Worm (Caenorhabditis elegans): ENCODE results near the gene let-754.
A peak's percentile ranks its signal among the peaks of the same experiment; 100 is the strongest.

let-754 gene

ce11 chrIII:7978289-7978688 is 25.2 kb upstream of the let-754 start (continued):
- TF ChIP-seq F22D6.2 (tag; optimal IDR thresholded peaks at IDR 0.05) (no peak), nfyb-1 (GFP tag; IDR thresholded peaks at IDR 0.05) (no peak), snpc-3.4 (tag; optimal IDR thresholded peaks at IDR 0.05) (no peak), B0035.1 (tag; optimal IDR thresholded peaks at IDR 0.05) (no peak), ztf-26 (tag; optimal IDR thresholded peaks at IDR 0.05) (peak; percentile 13), fkh-3 (tag; optimal IDR thresholded peaks at IDR 0.05) (no peak), rpc-1 (optimal IDR thresholded peaks at IDR 0.05) (peak; percentile 60), rpc-1 (tag; optimal IDR thresholded peaks at IDR 0.05) (peak; percentile 68), ama-1 (optimal IDR thresholded peaks at IDR 0.05) (no peak), ama-1 (GFP tag; optimal IDR thresholded peaks at IDR 0.05) (no peak), nfya-1 (tag; optimal IDR thresholded peaks at IDR 0.05; ENCODE audit: borderline replicate concordance, insufficient read depth) (no peak), die-1 (tag; optimal IDR thresholded peaks at IDR 0.05) (peak; percentile 17), repo-1 (tag; optimal IDR thresholded peaks at IDR 0.05) (no peak), F55B11.4 (tag; optimal IDR thresholded peaks at IDR 0.05; ENCODE audit: borderline replicate concordance, insufficient read depth) (no peak), T26A5.8 (tag; optimal IDR thresholded peaks at IDR 0.05) (no peak), let-607 (tag; optimal IDR thresholded peaks at IDR 0.05) (no peak), ztf-22 (GFP tag; optimal IDR thresholded peaks at IDR 0.05) (no peak), rcor-1 (GFP tag; IDR thresholded peaks at IDR 0.05) (0 out of 2 replicates have a peak, but pooled peaks have one; percentile 20), athp-1 (tag; optimal IDR thresholded peaks at IDR 0.05) (no peak), Y56A3A.18 (GFP tag; IDR thresholded peaks at IDR 0.05) (no peak), mes-4 (tag; optimal IDR thresholded peaks at IDR 0.05) (no peak), attf-6 (GFP tag; IDR thresholded peaks at IDR 0.05) (no peak), efl-1 (GFP tag; optimal IDR thresholded peaks at IDR 0.05) (no peak), akir-1 (GFP tag; optimal IDR thresholded peaks at IDR 0.05) (no peak), egl-44 (GFP tag; IDR thresholded peaks at IDR 0.05) (no peak), unc-62 (GFP tag; optimal IDR thresholded peaks at IDR 0.05) (no peak), Y67H2A.10 (GFP tag; conservative IDR thresholded peaks at IDR 0.05) (no peak), lsl-1 (GFP tag; optimal IDR thresholded peaks at IDR 0.05) (peak; percentile 7), sptf-2 (GFP tag; optimal IDR thresholded peaks at IDR 0.05) (no peak), ekl-4 (GFP tag; IDR thresholded peaks at IDR 0.05) (peak; percentile 47; the same call in 1 of the 2 replicates), atf-7 (tag; optimal IDR thresholded peaks at IDR 0.05) (no peak), F10E7.11 (tag; optimal IDR thresholded peaks at IDR 0.05) (no peak), pbrm-1 (GFP tag; IDR thresholded peaks at IDR 0.05) (no peak), cebp-1 (GFP tag; IDR thresholded peaks at IDR 0.05) (no peak), cebp-1 (tag; optimal IDR thresholded peaks at IDR 0.05) (peak; percentile 9), egrh-3 (GFP tag; IDR thresholded peaks at IDR 0.05) (no peak), ceh-100 (GFP tag; IDR thresholded peaks at IDR 0.05) (no peak)

DNA sequence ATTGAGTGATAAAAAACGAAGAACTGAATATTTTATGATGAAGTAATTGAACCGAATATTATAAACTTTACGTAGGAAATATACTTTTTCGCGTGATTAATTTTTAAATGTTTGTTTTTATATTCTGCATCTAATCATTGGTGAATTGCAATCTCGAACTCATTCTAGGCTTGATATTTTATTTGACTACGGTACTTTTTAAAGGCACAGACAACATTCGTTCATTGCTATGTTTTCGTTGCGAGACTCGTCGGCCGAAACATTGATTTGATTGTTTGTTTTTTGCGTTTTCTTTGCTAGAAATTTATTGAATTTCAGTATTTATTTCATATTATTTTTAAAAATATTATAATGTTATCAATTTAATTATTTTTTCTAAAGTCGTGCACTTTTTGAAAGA is 24.7 kb upstream of the let-754 start, which contains the start of gene C06G4.4:
Gene C06G4.4, minus strand, starts transcription at position 36 of the 400 bp plus-strand sequence.
- no peak for TF ChIP-seq T26A5.8 (tag; optimal IDR thresholded peaks at IDR 0.05)
- no peak for TF ChIP-seq snpc-1.3 (tag; optimal IDR thresholded peaks at IDR 0.05; ENCODE audit: insufficient read depth)
- TF ChIP-seq F33H1.4 (GFP tag; IDR thresholded peaks at IDR 0.05), result peak; percentile 45; the same call in 1 of the 2 replicates
- peak in 1 of 3 experiments; percentile 10 for TF ChIP-seq lin-35 (GFP tag; optimal IDR thresholded peaks at IDR 0.05)
- no peak for TF ChIP-seq dox-1 (GFP tag; IDR thresholded peaks at IDR 0.05)
- peak; percentile 77 for TF ChIP-seq madf-8 (GFP tag; conservative IDR thresholded peaks at IDR 0.05)
- no peak for TF ChIP-seq lsy-27 (tag; optimal IDR thresholded peaks at IDR 0.05; ENCODE audit: borderline replicate concordance, insufficient read depth)
- no peak for TF ChIP-seq nhr-27 (tag; optimal IDR thresholded peaks at IDR 0.05)
- TF ChIP-seq xnd-1 (tag; optimal IDR thresholded peaks at IDR 0.05), result peak; percentile 29
- peak; percentile 70 for TF ChIP-seq lsl-1 (GFP tag; optimal IDR thresholded peaks at IDR 0.05)
- TF ChIP-seq F10E7.11 (tag; optimal IDR thresholded peaks at IDR 0.05), result no peak
- TF ChIP-seq nhr-179 (tag; optimal IDR thresholded peaks at IDR 0.05), result no peak
- TF ChIP-seq madf-6 (GFP tag; IDR thresholded peaks at IDR 0.05), result peak; percentile 81
- TF ChIP-seq mel-28 (tag; optimal IDR thresholded peaks at IDR 0.05; ENCODE audit: borderline replicate concordance), result no peak
- TF ChIP-seq lin-40 (tag; optimal IDR thresholded peaks at IDR 0.05), result no peak
- TF ChIP-seq dpl-1 (GFP tag; optimal IDR thresholded peaks at IDR 0.05), result peak; percentile 2
- no peak for TF ChIP-seq Y79H2A.3 (GFP tag; conservative IDR thresholded peaks at IDR 0.05)

Measured in whole organism, young adult.